Worm (Caenorhabditis elegans): ENCODE results near the gene C18E9.9.

- TF ChIP-seq lsy-2 (tag; optimal IDR thresholded peaks at IDR 0.05) (no peak), snpc-4 (tag; optimal IDR thresholded peaks at IDR 0.05) (no peak), unc-39 (tag; optimal IDR thresholded peaks at IDR 0.05) (no peak), nhr-237 (tag; optimal IDR thresholded peaks at IDR 0.05) (no peak), ces-1 (GFP tag; optimal IDR thresholded peaks at IDR 0.05) (no peak), nhr-76 (tag; optimal IDR thresholded peaks at IDR 0.05) (no peak), hlh-1 (tag; optimal IDR thresholded peaks at IDR 0.05) (peak; percentile 14), nhr-12 (tag; optimal IDR thresholded peaks at IDR 0.05) (no peak), elt-1 (tag; optimal IDR thresholded peaks at IDR 0.05; ENCODE audit: borderline replicate concordance, insufficient read depth) (no peak), unc-62 (GFP tag; optimal IDR thresholded peaks at IDR 0.05) (no peak), lin-13 (tag; optimal IDR thresholded peaks at IDR 0.05) (no peak), ztf-11 (tag; optimal IDR thresholded peaks at IDR 0.05) (no peak), pha-4 (tag; optimal IDR thresholded peaks at IDR 0.05) (no peak), ceh-39 (tag; optimal IDR thresholded peaks at IDR 0.05) (no peak)
Observed at ce11 chrII:9013341-9013740, 24.0 kb upstream of the C18E9.9 start.
